Fruit fly (Drosophila melanogaster): Measurements from ENCODE around the gene ND-15.
A peak's percentile ranks its signal among the peaks of the same experiment; 100 is the strongest.

ND-15 gene

dm6 chr2L:87255-87723 lies 27.2 kb upstream of the ND-15 start, which contains the start of gene net (continued):
- TF ChIP-seq Hr39 (optimal IDR thresholded peaks at IDR 0.05) (no peak), CG2712 (tag; optimal IDR thresholded peaks at IDR 0.05) (peak; percentile 80), CG7786 (GFP tag; optimal IDR thresholded peaks at IDR 0.05) (no peak), D19A (tag; optimal IDR thresholded peaks at IDR 0.05) (peak; percentile 71), inv (GFP tag; IDR thresholded peaks at IDR 0.05; ENCODE audit: partially characterized antibody) (no peak), ham (GFP tag; IDR thresholded peaks at IDR 0.05) (no peak), CG1233 (GFP tag; optimal IDR thresholded peaks at IDR 0.05) (peak; percentile 59), tup (GFP tag; optimal IDR thresholded peaks at IDR 0.05) (no peak), Sin3A (optimal IDR thresholded peaks at IDR 0.05) (no peak), chm (GFP tag; IDR thresholded peaks at IDR 0.05) (peak; percentile 35; the same call in 1 of the 2 replicates), CG12391 (tag; optimal IDR thresholded peaks at IDR 0.05) (peak; percentile 82), CG14014 (GFP tag; IDR thresholded peaks at IDR 0.05) (peak; percentile 79; the same call in 1 of the 2 replicates), CG9797 (GFP tag; optimal IDR thresholded peaks at IDR 0.05) (no peak), sob (GFP tag; IDR thresholded peaks at IDR 0.05) (peak; percentile 69; the same call in 1 of the 2 replicates), HmgZ (tag; optimal IDR thresholded peaks at IDR 0.05) (peak; percentile 79), ftz-f1 (GFP tag; optimal IDR thresholded peaks at IDR 0.05) (peak; percentile 3), Hr51 (GFP tag; optimal IDR thresholded peaks at IDR 0.05) (peak in 1 of 2 experiments; percentile 72), CG10321 (GFP tag; IDR thresholded peaks at IDR 0.05) (no peak), zen (tag; optimal IDR thresholded peaks at IDR 0.05) (peak; percentile 49), NC2β (GFP tag; optimal IDR thresholded peaks at IDR 0.05) (no peak), CG1832 (GFP tag; optimal IDR thresholded peaks at IDR 0.05) (no peak), CG3838 (GFP tag; optimal IDR thresholded peaks at IDR 0.05) (no peak), CG9437 (GFP tag; optimal IDR thresholded peaks at IDR 0.05) (peak; percentile 62), tio (GFP tag; optimal IDR thresholded peaks at IDR 0.05) (no peak), BEAF-32 (GFP tag; optimal IDR thresholded peaks at IDR 0.05) (no peak), Spps (tag; optimal IDR thresholded peaks at IDR 0.05) (no peak), CG18619 (GFP tag; optimal IDR thresholded peaks at IDR 0.05) (peak; percentile 71), CG17385 (GFP tag; optimal IDR thresholded peaks at IDR 0.05) (peak; percentile 68), disco-r (GFP tag; optimal IDR thresholded peaks at IDR 0.05) (no peak), CG15073 (GFP tag; optimal IDR thresholded peaks at IDR 0.05) (no peak), Sry-δ (GFP tag; optimal IDR thresholded peaks at IDR 0.05) (no peak), CTCF (GFP tag; optimal IDR thresholded peaks at IDR 0.05) (peak; percentile 19), sens-2 (GFP tag; IDR thresholded peaks at IDR 0.05) (no peak), CG4854 (GFP tag; optimal IDR thresholded peaks at IDR 0.05) (no peak), Ravus (GFP tag; IDR thresholded peaks at IDR 0.05) (no peak), mld (GFP tag; IDR thresholded peaks at IDR 0.05; ENCODE audit: partially characterized antibody) (no peak), CG12659 (GFP tag; optimal IDR thresholded peaks at IDR 0.05) (peak; percentile 83), B-H1 (GFP tag; IDR thresholded peaks at IDR 0.05) (no peak), Dbx (GFP tag; IDR thresholded peaks at IDR 0.05) (peak; percentile 58), Usf (GFP tag; optimal IDR thresholded peaks at IDR 0.05) (no peak), CG30431 (GFP tag; optimal IDR thresholded peaks at IDR 0.05) (no peak), Awh (GFP tag; IDR thresholded peaks at IDR 0.05) (no peak), pum (GFP tag; optimal IDR thresholded peaks at IDR 0.05) (no peak), Hr78 (GFP tag; optimal IDR thresholded peaks at IDR 0.05) (peak in 1 of 2 experiments; percentile 52), bab2 (GFP tag; optimal IDR thresholded peaks at IDR 0.05) (no peak), CG6175 (GFP tag; IDR thresholded peaks at IDR 0.05) (no peak), dimm (GFP tag; IDR thresholded peaks at IDR 0.05) (no peak), CG33213 (GFP tag; optimal IDR thresholded peaks at IDR 0.05) (no peak), Adf1 (GFP tag; IDR thresholded peaks at IDR 0.05) (peak; percentile 80), H15 (GFP tag; IDR thresholded peaks at IDR 0.05) (no peak), NK7.1 (GFP tag; optimal IDR thresholded peaks at IDR 0.05) (no peak), CG8089 (GFP tag; optimal IDR thresholded peaks at IDR 0.05) (no peak), CG2116 (GFP tag; optimal IDR thresholded peaks at IDR 0.05) (peak; percentile 29)
